Worm (Caenorhabditis elegans) whole organism, young adult: ENCODE results near the gene dhgd-1.

Source experiments
- F37B4.10 ChIP-seq: fragments of 200-800 bp; sonication (Bioruptor generic); IDR thresholded peaks from 2 replicates; pipeline ENCODE4 v1.3.6; 2022; ENCODE audit warnings: missing genetic modification characterization, missing compliant biosample characterization
- dpl-1 ChIP-seq: fragments of 150-350 bp; optimal IDR thresholded peaks from 2 replicates; lab custom pipeline; 2014; ENCODE audit warnings: missing biosample characterization, missing genetic modification reagents, missing genetic modification characterization
- nhr-90 ChIP-seq: sonication (generic microtip); optimal IDR thresholded peaks from 2 replicates; lab custom pipeline; 2016; ENCODE audit warnings: missing genotype, mild to moderate bottlenecking, missing genetic modification characterization, missing compliant biosample characterization
- ztf-18 ChIP-seq: sonication (generic microtip); optimal IDR thresholded peaks from 2 replicates; lab custom pipeline; 2016; ENCODE audit warnings: missing genotype, mild to moderate bottlenecking, missing genetic modification characterization, missing compliant biosample characterization

- TF ChIP-seq F37B4.10 (GFP tag; lab: Robert Waterston, UW) (no peak), nhr-90 (tag; lab: Kevin White, UChicago) (no peak), dpl-1 (no peak), ztf-18 (tag; lab: Kevin White, UChicago) (no peak)
Observed at ce11 chrII:11538741-11539140, 13.1 kb downstream of the dhgd-1 start, which contains the start of gene Y62F5A.9.
